Worm (Caenorhabditis elegans): ENCODE measurements around the gene unc-119.

ce11 chrIII:10888824-10889223 is 13.6 kb upstream of the unc-119 start:
- TF ChIP-seq ztf-11 (tag; optimal IDR thresholded peaks at IDR 0.05) (no peak), elt-1 (tag; optimal IDR thresholded peaks at IDR 0.05; ENCODE audit: borderline replicate concordance, insufficient read depth) (no peak), sptf-1 (tag; optimal IDR thresholded peaks at IDR 0.05) (no peak), pha-4 (tag; optimal IDR thresholded peaks at IDR 0.05) (no peak)
